Worm (Caenorhabditis elegans) whole organism, L4 larva: ENCODE results near the gene hil-7.
"Not testable (repeated sequence)": the region's sequence is repeated elsewhere in the genome, so short reads cannot be mapped to it uniquely, and the experiment has no call there.

Experiments used
- F10B5.3 ChIP-seq: sonication (generic microtip); optimal IDR thresholded peaks from 2 replicates; lab custom pipeline; 2016; ENCODE audit warnings: mild to moderate bottlenecking, missing genetic modification characterization, missing compliant biosample characterization
- T20F7.1 ChIP-seq: fragments of 200-800 bp; sonication (Bioruptor generic); optimal IDR thresholded peaks from 2 replicates; lab custom pipeline; 2018; ENCODE audit warnings: mild to moderate bottlenecking, missing genetic modification characterization, missing compliant biosample characterization
- aha-1 ChIP-seq: fragments of 150-350 bp; peaks from one replicate; lab custom pipeline; 2014; ENCODE audit warnings: missing biosample characterization, missing genetic modification characterization
- ceh-82 ChIP-seq: sonication (generic microtip); optimal IDR thresholded peaks from 2 replicates; lab custom pipeline; 2017; ENCODE audit warnings: missing biosample characterization, missing genetic modification characterization
- daf-12 ChIP-seq: fragments of 150-350 bp; optimal IDR thresholded peaks from 2 replicates; lab custom pipeline; 2014; ENCODE audit warnings: missing biosample characterization, missing genetic modification reagents, missing genetic modification characterization
- daf-16 ChIP-seq, 3 experiments: sonication (generic microtip); optimal IDR thresholded peaks; 2 replicates each; lab custom pipeline; 2016 to 2017; ENCODE audit warnings: missing genetic modification characterization in 3 of 3, missing genetic modification reagents in 3 of 3, mild to moderate bottlenecking in 2 of 3, missing compliant biosample characterization in 2 of 3, missing biosample characterization in 1 of 3, moderate library complexity in 1 of 3
- daf-19 ChIP-seq: fragments of 200-800 bp; sonication (Bioruptor generic); conservative IDR thresholded peaks from 2 replicates; pipeline ENCODE4 v1.3.6; 2022; ENCODE audit warnings: missing genetic modification characterization, missing compliant biosample characterization
- duxl-1 ChIP-seq: sonication (generic microtip); optimal IDR thresholded peaks from 2 replicates; lab custom pipeline; 2016; ENCODE audit warnings: mild to moderate bottlenecking, missing genetic modification characterization, moderate library complexity, missing compliant biosample characterization; ENCODE audit not compliant: poor library complexity
- dve-1 ChIP-seq: sonication (generic microtip); optimal IDR thresholded peaks from 2 replicates; lab custom pipeline; 2017; ENCODE audit warnings: antibody characterized with exemption, mild to moderate bottlenecking, missing genetic modification characterization, missing compliant biosample characterization; ENCODE audit not compliant: insufficient read depth
- fkh-10 ChIP-seq: fragments of 150-350 bp; optimal IDR thresholded peaks from 2 replicates; lab custom pipeline; 2014; ENCODE audit warnings: missing biosample characterization, missing genetic modification reagents, missing genetic modification characterization
- fos-1 ChIP-seq: fragments of 150-350 bp; optimal IDR thresholded peaks from 2 replicates; lab custom pipeline; 2014; ENCODE audit warnings: missing biosample characterization, missing genetic modification characterization
- gei-8 ChIP-seq: fragments of 200-800 bp; sonication (Bioruptor generic); optimal IDR thresholded peaks from 2 replicates; lab custom pipeline; 2018; ENCODE audit warnings: mild to moderate bottlenecking, missing genetic modification characterization, missing compliant biosample characterization
- hlh-11 ChIP-seq: fragments of 200-800 bp; sonication (Bioruptor generic); optimal IDR thresholded peaks from 2 replicates; lab custom pipeline; 2018; ENCODE audit warnings: mild to moderate bottlenecking, missing genetic modification characterization, missing compliant biosample characterization
- hlh-30 ChIP-seq: sonication (generic microtip); optimal IDR thresholded peaks from 2 replicates; lab custom pipeline; 2017; ENCODE audit warnings: antibody characterized with exemption, mild to moderate bottlenecking, missing genetic modification characterization, missing compliant biosample characterization; ENCODE audit not compliant: insufficient read depth
- lim-7 ChIP-seq: fragments of 200-800 bp; sonication (Bioruptor generic); IDR thresholded peaks from 2 replicates; pipeline ENCODE4 v1.3.6; 2022; ENCODE audit warnings: missing genetic modification characterization, missing compliant biosample characterization
- lin-13 ChIP-seq: fragments of 150-350 bp; optimal IDR thresholded peaks from 2 replicates; lab custom pipeline; 2014; ENCODE audit warnings: missing biosample characterization, missing genetic modification reagents, missing genetic modification characterization
- lir-3 ChIP-seq: sonication (generic microtip); optimal IDR thresholded peaks from 2 replicates; lab custom pipeline; 2016; ENCODE audit warnings: mild to moderate bottlenecking, missing genetic modification characterization, missing compliant biosample characterization
- mdt-29 ChIP-seq: fragments of 200-800 bp; sonication (Bioruptor generic); IDR thresholded peaks from 2 replicates; pipeline ENCODE4 v1.3.6; 2022; ENCODE audit warnings: missing genetic modification reagents, missing genetic modification characterization, missing compliant biosample characterization
- mxl-3 ChIP-seq: fragments of 200-800 bp; sonication (Bioruptor generic); optimal IDR thresholded peaks from 2 replicates; lab custom pipeline; 2018; ENCODE audit warnings: mild to moderate bottlenecking, missing genetic modification characterization, missing compliant biosample characterization
- nhr-102 ChIP-seq: sonication (generic microtip); optimal IDR thresholded peaks from 2 replicates; lab custom pipeline; 2016; ENCODE audit warnings: mild to moderate bottlenecking, missing genetic modification characterization, moderate library complexity, missing compliant biosample characterization
- nhr-25 ChIP-seq: sonication (generic microtip); optimal IDR thresholded peaks from 2 replicates; lab custom pipeline; 2017; ENCODE audit warnings: missing genetic modification characterization, mild to moderate bottlenecking, missing compliant biosample characterization, antibody characterized with exemption, moderate library complexity, borderline replicate concordance; ENCODE audit not compliant: insufficient read depth
- nhr-28 ChIP-seq: fragments of 150-350 bp; optimal IDR thresholded peaks from 2 replicates; lab custom pipeline; 2014; ENCODE audit warnings: missing biosample characterization, missing genetic modification characterization
- nhr-48 ChIP-seq: sonication (generic microtip); optimal IDR thresholded peaks from 2 replicates; lab custom pipeline; 2016; ENCODE audit warnings: mild to moderate bottlenecking, missing genetic modification characterization, missing compliant biosample characterization
- pqm-1 ChIP-seq: sonication (generic microtip); optimal IDR thresholded peaks from 2 replicates; lab custom pipeline; 2017; ENCODE audit warnings: missing biosample characterization, missing genetic modification characterization
- tag-97 ChIP-seq: fragments of 200-800 bp; sonication (Bioruptor generic); IDR thresholded peaks from 2 replicates; pipeline ENCODE4 v1.3.6; 2022; ENCODE audit warnings: missing genetic modification characterization, missing compliant biosample characterization
- unc-39 ChIP-seq: sonication (generic microtip); optimal IDR thresholded peaks from 2 replicates; lab custom pipeline; 2017; ENCODE audit warnings: missing biosample characterization, missing genetic modification characterization
- unc-62 ChIP-seq, 3 experiments: fragments of 150-350 bp in 1 of 3; sonication (generic microtip); optimal IDR thresholded peaks in 2 of 3; peaks in 1 of 3; 1 replicate in 1 of 3; 2 replicates in 2 of 3; lab custom pipeline; 2014 to 2017; ENCODE audit warnings: missing biosample characterization in 3 of 3, missing genetic modification characterization in 3 of 3, missing genetic modification reagents in 3 of 3, missing genotype in 1 of 3

hil-7 gene

DNA sequence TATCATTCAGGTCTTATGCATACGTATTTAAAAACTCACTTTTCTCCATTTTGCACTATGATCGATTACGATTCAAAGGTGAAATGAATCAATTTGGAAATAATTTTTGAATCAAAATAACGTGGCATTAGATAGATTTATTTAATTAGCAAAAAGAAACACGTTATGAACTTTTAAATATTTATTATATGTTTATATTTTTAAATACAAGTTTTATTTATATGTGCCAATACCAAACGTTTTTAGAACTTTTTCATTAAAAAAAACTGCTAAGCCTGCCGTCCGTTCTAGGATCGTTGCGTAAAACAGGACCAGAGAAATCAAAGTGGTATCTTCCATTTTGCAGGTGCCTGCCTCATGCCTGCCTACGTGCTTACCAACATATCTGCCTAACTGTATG, 48.8 kb upstream of the hil-7 start, which contains the start of gene F38A5.6:
F38A5.6 (minus strand) TSS at position 101 of the 400 bp plus-strand sequence.
- TF ChIP-seq aha-1 (tag; lab: Kevin White, UChicago) = peak; percentile 22
- TF ChIP-seq ceh-82 (tag; lab: Kevin White, UChicago) = no peak

DNA sequence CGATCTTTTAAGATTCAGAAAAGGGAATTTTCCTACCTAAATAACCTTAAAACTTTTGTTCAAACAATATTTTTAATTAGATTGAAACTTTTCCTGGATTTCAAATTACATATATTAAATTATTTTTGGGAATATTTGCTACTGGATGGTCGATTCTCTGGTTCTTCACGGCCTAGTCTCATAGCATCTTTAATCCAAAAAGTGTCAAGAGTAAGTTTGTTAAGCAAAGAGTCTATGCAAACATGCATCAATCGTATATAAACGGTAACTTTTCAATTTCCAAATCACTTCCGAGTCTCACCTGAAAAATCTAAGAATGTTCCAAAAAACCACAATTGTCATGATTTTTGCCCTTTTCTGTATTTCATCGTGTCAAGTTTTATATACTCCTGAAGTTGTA, 48.2 kb upstream of the hil-7 start, which contains the start of gene nspb-4:
nspb-4 (plus strand) TSS at position 301 of the 400 bp plus-strand sequence.
- TF ChIP-seq nhr-25 (tag; lab: Kevin White, UChicago); nhr-48 (tag; lab: Kevin White, UChicago); fkh-10 (GFP tag; lab: Kevin White, UChicago): not testable (repeated sequence)
- TF ChIP-seq, all 104 proteins: peak for 0; not testable (repeated sequence) for 104

DNA sequence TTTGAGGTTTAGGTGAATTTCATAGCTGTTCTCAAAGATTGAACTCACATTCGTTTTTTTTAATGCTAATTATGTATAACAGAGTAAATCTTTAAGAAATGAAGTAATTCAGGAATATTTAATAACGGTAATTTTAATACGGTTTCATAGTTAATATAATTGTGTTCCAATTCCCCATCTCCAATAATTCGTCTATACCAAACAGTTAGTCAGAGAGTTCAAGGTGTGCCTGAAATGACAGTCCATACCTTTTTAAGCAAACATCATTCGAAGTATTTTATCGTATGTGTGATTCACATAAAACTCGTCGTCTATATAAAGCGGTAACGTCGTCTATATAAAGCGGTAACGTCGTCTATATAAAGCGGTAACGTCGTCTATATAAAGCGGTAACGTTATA, 47.4 kb upstream of the hil-7 start, which contains the start of gene nspb-5:
nspb-5 (plus strand) TSS at position 301 of the 400 bp plus-strand sequence.
- TF ChIP-seq mdt-29 (GFP tag; lab: Robert Waterston, UW); F10B5.3 (tag; lab: Kevin White, UChicago); daf-12: not testable (repeated sequence)
- TF ChIP-seq, all 104 proteins: peak for 0; not testable (repeated sequence) for 104

DNA sequence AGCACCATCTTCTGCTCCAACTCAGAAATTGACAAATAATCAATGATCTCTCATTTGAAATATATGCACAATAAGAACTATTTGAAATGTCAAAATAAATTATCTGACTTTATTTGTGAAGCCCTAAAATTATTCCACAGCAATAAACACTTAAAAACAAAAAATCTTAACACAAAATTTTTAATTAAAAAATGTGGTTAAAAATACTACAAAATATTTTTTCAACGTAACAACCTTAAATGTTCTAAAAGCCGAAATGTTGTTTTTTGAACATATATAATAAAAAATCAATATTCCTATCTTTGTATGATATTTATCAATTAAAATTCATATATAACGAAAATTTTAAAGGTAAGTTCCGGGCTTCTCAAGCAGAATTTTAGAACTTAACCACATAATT, 46.7 kb upstream of the hil-7 start, which contains the start of gene F38A5.8:
F38A5.8 (plus strand) TSS at position 301 of the 400 bp plus-strand sequence.
- TF ChIP-seq gei-8 (GFP tag; lab: Kevin White, UChicago) = no peak
- TF ChIP-seq, all 104 proteins: peak for 0

DNA sequence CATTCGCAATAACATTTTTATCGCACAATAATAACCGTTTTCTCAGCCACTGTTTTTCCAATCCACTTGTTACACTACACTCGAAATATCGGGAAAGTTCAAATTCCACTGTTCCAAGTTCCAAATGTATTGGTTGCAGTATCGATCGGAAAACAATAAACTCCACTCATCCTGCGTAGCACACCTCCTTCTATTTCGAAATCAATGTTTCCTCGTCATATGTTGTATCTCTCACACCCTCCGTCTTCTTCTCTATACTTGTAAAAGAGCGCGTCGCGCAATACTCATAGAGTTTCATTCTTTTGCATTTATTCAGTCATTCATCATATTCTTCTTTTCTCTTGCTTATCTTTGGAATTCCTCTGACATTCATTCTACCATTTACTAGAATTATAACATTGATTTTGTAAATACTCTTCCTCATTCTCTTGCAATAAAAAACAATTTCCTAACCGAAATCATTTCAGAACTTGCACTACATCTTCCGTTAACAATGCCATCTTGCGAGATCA, 44.8 kb upstream of the hil-7 start, which contains the start of gene sup-36:
sup-36 (plus strand) TSS at position 462 of the 512 bp plus-strand sequence.
- TF ChIP-seq lir-3 (no peak), unc-62 (GFP tag; optimal IDR thresholded peaks at IDR 0.05 in 1 of 2; lab: Kevin White, UChicago) (no peak), unc-62 (tag; optimal IDR thresholded peaks at IDR 0.05; lab: Kevin White, UChicago) (no peak), lim-7 (no peak), hlh-30 (tag; lab: Kevin White, UChicago) (peak; percentile 71), tag-97 (no peak), nhr-28 (peak; percentile 49), dve-1 (peak; percentile 33), pqm-1 (tag; lab: Kevin White, UChicago) (peak; percentile 9), daf-16 (GFP tag; optimal IDR thresholded peaks at IDR 0.05; lab: Kevin White, UChicago) (no peak), daf-16 (tag; optimal IDR thresholded peaks at IDR 0.05; lab: Kevin White, UChicago) (peak; percentile 48)
- TF ChIP-seq, all 104 proteins: peak for 5

DNA sequence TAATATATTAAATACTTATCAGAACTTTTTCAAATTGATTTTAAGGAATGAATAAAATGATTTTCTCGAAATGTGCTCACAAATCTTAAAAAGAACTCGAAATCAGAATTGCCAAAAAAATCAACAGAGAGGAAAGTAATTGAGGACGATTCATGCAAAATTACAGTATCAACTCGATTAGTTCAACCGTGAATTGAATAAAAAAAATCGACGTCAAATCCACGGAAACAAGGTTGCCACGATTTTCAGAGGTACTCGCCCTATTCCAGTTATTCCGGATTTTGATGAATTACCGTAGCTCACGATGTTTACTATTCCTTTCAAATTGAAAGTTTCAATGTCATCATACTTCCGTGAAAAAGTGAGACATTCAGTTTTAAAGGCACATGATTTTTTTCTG, 43.7 kb upstream of the hil-7 start, which contains the start of gene F15B10.3:
F15B10.3 (plus strand) TSS at position 301 of the 400 bp plus-strand sequence.
- TF ChIP-seq fos-1 (no peak), hlh-11 (tag; lab: Kevin White, UChicago) (no peak), tag-97 (no peak), unc-39 (no peak), mxl-3 (GFP tag; lab: Kevin White, UChicago) (no peak), nhr-102 (tag; lab: Kevin White, UChicago) (no peak), daf-19 (GFP tag; lab: Robert Waterston, UW) (no peak), T20F7.1 (GFP tag; lab: Kevin White, UChicago) (no peak), lin-13 (GFP tag; lab: Kevin White, UChicago) (no peak), duxl-1 (tag; lab: Kevin White, UChicago) (no peak), lim-7 (no peak)
